Worm (Caenorhabditis elegans) whole organism, L3 larva: ENCODE data around the gene B0524.3.

Experiments
- egl-27 ChIP-seq: sonication (generic microtip); optimal IDR thresholded peaks from 4 replicates; lab custom pipeline; 2017; ENCODE audit warnings: missing biosample characterization, missing genetic modification reagents, missing genetic modification characterization
- lsy-12 ChIP-seq: sonication (generic microtip); optimal IDR thresholded peaks from 2 replicates; lab custom pipeline; 2016; ENCODE audit warnings: mild to moderate bottlenecking, missing genetic modification characterization, missing compliant biosample characterization
- unc-62 ChIP-seq: fragments of 150-350 bp; sonication (generic microtip); optimal IDR thresholded peaks from 4 replicates; lab custom pipeline; 2014; ENCODE audit warnings: missing biosample characterization, missing genetic modification reagents, missing genetic modification characterization

DNA sequence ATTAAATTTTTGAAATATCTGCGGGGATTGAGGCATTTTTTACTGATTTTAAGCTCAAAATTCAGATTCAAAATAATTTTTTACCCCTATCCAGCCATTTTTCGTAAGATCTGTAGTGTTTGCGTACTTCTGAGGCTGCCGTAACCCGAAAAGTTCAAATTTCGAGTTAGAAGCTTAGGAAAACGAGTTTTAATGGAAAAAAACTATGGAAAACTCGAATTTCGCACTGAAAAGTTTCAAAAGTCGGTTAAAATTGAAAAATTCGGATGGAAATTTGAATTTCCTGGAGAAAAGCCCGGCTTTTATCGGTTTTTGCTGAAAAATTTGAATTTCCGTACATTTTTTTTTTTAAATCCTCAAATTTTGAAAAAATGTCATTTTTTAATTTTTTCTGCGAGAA, 16.5 kb downstream of the B0524.3 start:
- TF ChIP-seq unc-62 (no peak), lsy-12 (tag; lab: Kevin White, UChicago) (no peak), egl-27 (tag; lab: Kevin White, UChicago) (no peak)
